Worm (Caenorhabditis elegans) whole organism, late embryonic: ENCODE data around the gene bmk-1.

Experiments
- C38D4.7 ChIP-seq: fragments of 200-800 bp; sonication (Bioruptor generic); optimal IDR thresholded peaks from 2 replicates; lab custom pipeline; 2018; ENCODE audit warnings: mild to moderate bottlenecking, missing genetic modification characterization, moderate library complexity, missing compliant biosample characterization
- K02D7.2 ChIP-seq: sonication (generic microtip); optimal IDR thresholded peaks from 2 replicates; lab custom pipeline; 2017; ENCODE audit warnings: mild to moderate bottlenecking, missing genetic modification characterization, missing compliant biosample characterization
- K09A11.1 ChIP-seq: sonication (generic microtip); optimal IDR thresholded peaks from 2 replicates; lab custom pipeline; 2017; ENCODE audit warnings: antibody characterized with exemption, mild to moderate bottlenecking, missing genetic modification characterization, missing compliant biosample characterization; ENCODE audit not compliant: insufficient read depth
- ahr-1 ChIP-seq: sonication (generic microtip); optimal IDR thresholded peaks from 2 replicates; lab custom pipeline; 2016; ENCODE audit warnings: missing genetic modification characterization, missing compliant biosample characterization
- ceh-14 ChIP-seq: sonication (generic microtip); optimal IDR thresholded peaks from 2 replicates; lab custom pipeline; 2016; ENCODE audit warnings: missing genotype, missing genetic modification characterization, missing compliant biosample characterization
- ceh-18 ChIP-seq: sonication (generic microtip); optimal IDR thresholded peaks from 2 replicates; lab custom pipeline; 2016; ENCODE audit warnings: missing genetic modification characterization, missing compliant biosample characterization
- ceh-19 ChIP-seq: fragments of 200-800 bp; sonication (Bioruptor generic); optimal IDR thresholded peaks from 2 replicates; lab custom pipeline; 2018; ENCODE audit warnings: mild to moderate bottlenecking, missing genetic modification characterization, missing compliant biosample characterization
- ceh-22 ChIP-seq: sonication (generic microtip); optimal IDR thresholded peaks from 2 replicates; lab custom pipeline; 2017; ENCODE audit warnings: missing biosample characterization, missing genetic modification characterization
- ceh-24 ChIP-seq: sonication (generic microtip); optimal IDR thresholded peaks from 2 replicates; lab custom pipeline; 2016; ENCODE audit warnings: mild to moderate bottlenecking, missing genetic modification characterization, missing compliant biosample characterization
- ceh-34 ChIP-seq: sonication (generic microtip); optimal IDR thresholded peaks from 2 replicates; lab custom pipeline; 2016; ENCODE audit warnings: mild to moderate bottlenecking, missing genetic modification characterization, missing compliant biosample characterization
- ceh-45 ChIP-seq: fragments of 200-800 bp; sonication (Bioruptor generic); IDR thresholded peaks from 2 replicates; pipeline ENCODE4 v1.3.6; 2022; ENCODE audit warnings: missing genetic modification reagents, missing genetic modification characterization, missing compliant biosample characterization
- ceh-6 ChIP-seq: fragments of 200-800 bp; sonication (Bioruptor generic); optimal IDR thresholded peaks from 2 replicates; lab custom pipeline; 2018; ENCODE audit warnings: mild to moderate bottlenecking, missing genetic modification characterization, missing compliant biosample characterization
- ceh-9 ChIP-seq: sonication (generic microtip); optimal IDR thresholded peaks from 2 replicates; lab custom pipeline; 2016; ENCODE audit warnings: mild to moderate bottlenecking, missing genetic modification characterization, inconsistent platforms, missing compliant biosample characterization
- dmd-4 ChIP-seq: sonication (generic microtip); optimal IDR thresholded peaks from 2 replicates; lab custom pipeline; 2016; ENCODE audit warnings: borderline replicate concordance, missing genetic modification characterization, missing compliant biosample characterization
- dve-1 ChIP-seq: sonication (generic microtip); optimal IDR thresholded peaks from 2 replicates; lab custom pipeline; 2017; ENCODE audit warnings: antibody characterized with exemption, mild to moderate bottlenecking, missing genetic modification characterization, missing compliant biosample characterization
- elt-2 ChIP-seq: sonication (generic microtip); optimal IDR thresholded peaks from 2 replicates; lab custom pipeline; 2016; ENCODE audit warnings: missing genetic modification reagents, missing genetic modification characterization, missing compliant biosample characterization
- elt-4 ChIP-seq: sonication (generic microtip); optimal IDR thresholded peaks from 2 replicates; lab custom pipeline; 2016; ENCODE audit warnings: missing genetic modification characterization, missing compliant biosample characterization
- ets-4 ChIP-seq: sonication (generic microtip); optimal IDR thresholded peaks from 2 replicates; lab custom pipeline; 2016; ENCODE audit warnings: missing genetic modification characterization, missing compliant biosample characterization
- eyg-1 ChIP-seq: sonication (generic microtip); optimal IDR thresholded peaks from 2 replicates; lab custom pipeline; 2016; ENCODE audit warnings: missing genotype, missing genetic modification characterization, missing compliant biosample characterization
- fkh-10 ChIP-seq: fragments of 150-350 bp; optimal IDR thresholded peaks from 2 replicates; lab custom pipeline; 2014; ENCODE audit warnings: missing biosample characterization, missing genetic modification reagents, missing genetic modification characterization
- fkh-6 ChIP-seq: sonication (generic microtip); optimal IDR thresholded peaks from 2 replicates; lab custom pipeline; 2016; ENCODE audit warnings: missing genetic modification characterization, missing compliant biosample characterization
- hlh-13 ChIP-seq: fragments of 200-800 bp; sonication (Bioruptor generic); optimal IDR thresholded peaks from 2 replicates; lab custom pipeline; 2018; ENCODE audit warnings: mild to moderate bottlenecking, missing genetic modification characterization, missing compliant biosample characterization
- hlh-6 ChIP-seq: sonication (generic microtip); optimal IDR thresholded peaks from 2 replicates; lab custom pipeline; 2016; ENCODE audit warnings: missing genotype, missing genetic modification characterization, missing compliant biosample characterization
- lin-11 ChIP-seq: fragments of 200-800 bp; sonication (Bioruptor generic); optimal IDR thresholded peaks from 2 replicates; lab custom pipeline; 2018; ENCODE audit warnings: mild to moderate bottlenecking, missing genetic modification characterization, missing compliant biosample characterization
- mec-3 ChIP-seq: sonication (generic microtip); optimal IDR thresholded peaks from 2 replicates; lab custom pipeline; 2016; ENCODE audit warnings: borderline replicate concordance, missing genetic modification characterization, missing compliant biosample characterization
- nfya-1 ChIP-seq: sonication (generic microtip); optimal IDR thresholded peaks from 2 replicates; lab custom pipeline; 2017; ENCODE audit warnings: missing genetic modification characterization, mild to moderate bottlenecking, missing compliant biosample characterization, antibody characterized with exemption, moderate library complexity
- nhr-232 ChIP-seq: sonication (generic microtip); optimal IDR thresholded peaks from 2 replicates; lab custom pipeline; 2016; ENCODE audit warnings: missing genetic modification characterization, missing compliant biosample characterization
- npax-4 ChIP-seq: sonication (generic microtip); optimal IDR thresholded peaks from 2 replicates; lab custom pipeline; 2016; ENCODE audit warnings: missing genetic modification characterization, missing compliant biosample characterization
- odd-2 ChIP-seq: sonication (generic microtip); optimal IDR thresholded peaks from 2 replicates; lab custom pipeline; 2017; ENCODE audit warnings: antibody characterized with exemption, mild to moderate bottlenecking, missing genetic modification characterization, missing compliant biosample characterization
- pax-1 ChIP-seq: fragments of 150-350 bp; optimal IDR thresholded peaks from 2 replicates; lab custom pipeline; 2014; ENCODE audit warnings: missing biosample characterization, missing genetic modification characterization
- pqm-1 ChIP-seq: sonication (generic microtip); optimal IDR thresholded peaks from 2 replicates; lab custom pipeline; 2016; ENCODE audit warnings: missing genetic modification characterization, missing compliant biosample characterization
- sdc-2 ChIP-seq: sonication (generic microtip); optimal IDR thresholded peaks from 2 replicates; lab custom pipeline; 2016; ENCODE audit warnings: missing genotype, missing genetic modification characterization, missing compliant biosample characterization
- sox-2 ChIP-seq: fragments of 200-800 bp; sonication (Bioruptor generic); IDR thresholded peaks from 2 replicates; pipeline ENCODE4 v1.3.6; 2022; ENCODE audit warnings: missing genetic modification reagents, missing genetic modification characterization, missing compliant biosample characterization
- sox-4 ChIP-seq: sonication (generic microtip); optimal IDR thresholded peaks from 2 replicates; lab custom pipeline; 2017; ENCODE audit warnings: mild to moderate bottlenecking, missing genetic modification characterization, inconsistent platforms, missing compliant biosample characterization
- syd-9 ChIP-seq: sonication (generic microtip); optimal IDR thresholded peaks from 2 replicates; lab custom pipeline; 2016; ENCODE audit warnings: mild to moderate bottlenecking, missing genetic modification characterization, moderate library complexity, missing compliant biosample characterization
- tbx-2 ChIP-seq: sonication (generic microtip); optimal IDR thresholded peaks from 2 replicates; lab custom pipeline; 2016; ENCODE audit warnings: missing genetic modification characterization, missing compliant biosample characterization
- unc-3 ChIP-seq, 2 experiments: fragments of 200-800 bp in 1 of 2; sonication (Bioruptor generic) in 1 of 2; sonication (generic microtip) in 1 of 2; conservative IDR thresholded peaks in 1 of 2; optimal IDR thresholded peaks in 1 of 2; 2 replicates each; pipeline versions ENCODE4 v1.3.6 to Lab custom; 2016 to 2022; ENCODE audit warnings: missing compliant biosample characterization in 2 of 2, missing genetic modification characterization in 2 of 2, missing genetic modification reagents in 1 of 2
- unc-42 ChIP-seq: sonication (generic microtip); optimal IDR thresholded peaks from 2 replicates; lab custom pipeline; 2016; ENCODE audit warnings: missing genotype, missing genetic modification characterization, missing compliant biosample characterization
- unc-86 ChIP-seq: sonication (generic microtip); optimal IDR thresholded peaks from 2 replicates; lab custom pipeline; 2016; ENCODE audit warnings: missing genetic modification characterization, missing compliant biosample characterization

Gene bmk-1

DNA sequence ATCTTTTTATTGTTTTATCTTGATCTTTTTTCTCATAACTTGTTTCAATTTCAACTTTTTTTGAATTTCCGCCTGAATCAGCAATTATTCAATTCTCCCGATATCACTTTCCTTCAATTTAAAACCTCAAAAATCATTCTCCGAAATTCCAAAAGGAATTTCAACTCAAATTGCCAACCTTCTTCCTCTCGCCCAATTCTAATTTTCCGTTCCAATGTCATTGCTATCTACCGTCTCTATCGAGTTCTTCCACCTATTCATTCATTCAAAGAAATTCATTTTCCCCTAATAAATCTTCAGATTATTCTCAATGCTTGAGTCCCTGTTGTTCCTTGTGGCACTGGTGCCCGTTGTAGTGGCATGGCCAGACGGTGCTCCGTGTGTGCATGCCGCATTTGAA is 15.9 kb downstream of the bmk-1 start, which contains the start of gene F23B12.4:
Gene F23B12.4, plus strand, starts transcription at position 301 of the 400 bp plus-strand sequence.
- TF ChIP-seq pqm-1: no peak
- no peak for TF ChIP-seq sdc-2
- no peak for TF ChIP-seq ets-4
- no peak for TF ChIP-seq elt-4 (tag; lab: Kevin White, UChicago)
- TF ChIP-seq sox-2 (GFP tag; lab: Robert Waterston, UW): no peak
- no peak for TF ChIP-seq unc-3 (GFP tag; conservative IDR thresholded peaks at IDR 0.05; lab: Robert Waterston, UW)
- TF ChIP-seq unc-3 (tag; optimal IDR thresholded peaks at IDR 0.05; lab: Kevin White, UChicago): no peak
- TF ChIP-seq ceh-24 (tag; lab: Kevin White, UChicago): no peak
- TF ChIP-seq unc-86: no peak
- no peak for TF ChIP-seq ceh-9 (tag; lab: Kevin White, UChicago)
- no peak for TF ChIP-seq fkh-10 (GFP tag; lab: Kevin White, UChicago)
- TF ChIP-seq tbx-2: no peak
- TF ChIP-seq dve-1 (tag; lab: Kevin White, UChicago): no peak
- no peak for TF ChIP-seq nhr-232 (tag; lab: Kevin White, UChicago)
- TF ChIP-seq odd-2 (tag; lab: Kevin White, UChicago): no peak
- no peak for TF ChIP-seq npax-4 (tag; lab: Kevin White, UChicago)
- no peak for TF ChIP-seq pax-1 (tag; lab: Kevin White, UChicago)

DNA sequence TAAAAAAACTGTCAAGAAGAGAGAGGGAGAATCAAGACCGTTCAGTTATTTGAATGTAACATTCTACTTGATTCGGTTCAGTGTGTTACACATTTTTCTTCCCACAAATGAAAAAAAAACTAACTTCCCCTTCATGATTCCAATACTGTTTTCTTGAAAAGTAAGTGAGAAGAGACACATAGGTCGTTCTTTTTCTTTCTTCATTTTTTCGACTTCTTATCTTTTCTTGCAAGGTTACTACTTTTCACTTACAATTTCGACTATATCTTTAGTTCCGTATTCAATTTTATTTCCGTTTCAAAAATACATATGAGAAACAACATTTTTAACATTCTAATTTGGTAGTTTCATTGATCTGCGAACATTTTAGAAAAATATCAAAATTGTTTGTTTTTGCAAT is 17.5 kb downstream of the bmk-1 start:
- TF ChIP-seq ceh-34 (tag; lab: Kevin White, UChicago) (no peak), fkh-6 (tag; lab: Kevin White, UChicago) (no peak), K09A11.1 (tag; lab: Kevin White, UChicago) (no peak), K02D7.2 (tag; lab: Kevin White, UChicago) (no peak), ceh-14 (no peak)

DNA sequence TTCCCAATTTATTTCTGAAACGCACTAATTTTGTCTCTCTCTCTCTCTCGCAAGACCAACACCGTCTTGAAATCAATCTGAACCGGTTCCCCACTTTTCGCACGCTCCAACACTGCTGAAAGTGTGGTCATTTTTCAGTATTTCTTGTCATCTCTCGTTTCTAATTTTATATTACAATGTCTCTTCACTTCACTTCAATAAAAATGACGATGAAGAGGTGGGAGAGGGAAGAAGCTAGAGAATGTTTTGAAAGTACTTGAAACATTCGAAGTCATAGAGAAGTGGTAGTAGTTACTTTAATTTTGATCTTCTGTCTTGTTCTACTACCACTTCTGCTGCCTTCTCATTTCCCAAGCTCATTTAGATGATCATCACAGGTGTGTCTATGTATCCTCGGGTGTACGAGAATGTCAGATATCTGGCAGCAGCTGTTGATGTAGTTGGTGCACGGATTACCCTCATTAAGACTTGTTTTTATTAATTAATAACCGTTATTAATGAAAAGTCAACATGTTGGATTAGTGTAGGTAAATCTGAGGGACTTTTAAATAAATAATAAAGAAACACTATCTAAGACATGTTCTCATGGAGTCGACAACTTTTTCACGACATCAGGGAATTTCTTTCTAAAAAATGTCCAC is 18.6 kb downstream of the bmk-1 start:
- no peak for TF ChIP-seq mec-3
- TF ChIP-seq ahr-1 (tag; lab: Kevin White, UChicago): no peak
- TF ChIP-seq dmd-4: no peak
- TF ChIP-seq sox-2 (GFP tag; lab: Robert Waterston, UW): no peak
- TF ChIP-seq lin-11: no peak
- no peak for TF ChIP-seq nfya-1 (tag; lab: Kevin White, UChicago)
- no peak for TF ChIP-seq odd-2 (tag; lab: Kevin White, UChicago)
- TF ChIP-seq nhr-232 (tag; lab: Kevin White, UChicago): no peak
- no peak for TF ChIP-seq sox-4
- no peak for TF ChIP-seq unc-42 (tag; lab: Kevin White, UChicago)
- no peak for TF ChIP-seq hlh-6
- no peak for TF ChIP-seq C38D4.7 (GFP tag; lab: Kevin White, UChicago)
- no peak for TF ChIP-seq ceh-22
- TF ChIP-seq ceh-45: no peak
- TF ChIP-seq ceh-9 (tag; lab: Kevin White, UChicago): no peak

DNA sequence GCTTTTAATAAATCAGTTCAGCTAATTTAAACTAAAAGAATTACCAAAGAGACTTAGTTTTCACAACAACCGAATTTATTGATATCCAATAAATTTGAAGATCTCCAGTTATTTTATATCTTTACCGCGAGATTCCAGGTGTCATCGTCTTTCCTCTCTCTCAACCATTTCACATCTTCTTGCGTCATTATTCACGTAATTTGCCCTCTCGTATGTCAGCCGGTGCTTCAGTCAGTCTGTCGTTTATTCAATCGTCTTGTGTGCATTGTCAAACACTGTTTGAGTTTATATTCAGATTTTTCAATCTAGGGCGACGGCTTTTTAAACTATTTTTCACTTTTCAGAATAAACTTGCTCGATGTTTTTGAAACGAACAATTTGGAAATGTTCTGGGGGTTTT is 19.4 kb downstream of the bmk-1 start:
- no peak for TF ChIP-seq ceh-6
- no peak for TF ChIP-seq syd-9 (tag; lab: Kevin White, UChicago)
- TF ChIP-seq fkh-10 (GFP tag; lab: Kevin White, UChicago): no peak
- TF ChIP-seq, all 69 proteins: peak for 0

DNA sequence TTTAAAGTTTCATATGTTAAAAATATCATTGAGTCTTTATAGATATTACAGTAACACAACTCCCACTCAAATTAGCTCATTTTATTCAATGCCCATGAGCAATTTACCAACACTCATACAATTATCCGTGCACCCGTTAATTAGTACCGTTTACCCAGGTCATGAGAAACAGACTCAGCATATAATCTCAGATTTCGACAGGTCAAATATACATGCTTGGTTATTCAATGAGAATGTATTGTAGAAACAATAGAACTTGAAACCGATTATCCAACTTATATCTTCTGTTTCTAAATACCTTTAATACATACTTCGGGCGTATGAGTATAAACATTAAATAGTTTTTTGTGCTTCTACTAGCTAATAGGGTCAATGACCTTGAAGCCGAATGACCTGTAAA is 20.6 kb downstream of the bmk-1 start:
- TF ChIP-seq dmd-4 (no peak), hlh-13 (GFP tag; lab: Kevin White, UChicago) (no peak), eyg-1 (tag; lab: Kevin White, UChicago) (no peak), ceh-24 (tag; lab: Kevin White, UChicago) (no peak), ceh-18 (tag; lab: Kevin White, UChicago) (no peak), C38D4.7 (GFP tag; lab: Kevin White, UChicago) (no peak), ceh-6 (no peak), elt-2 (tag; lab: Kevin White, UChicago) (no peak), ceh-19 (GFP tag; lab: Kevin White, UChicago) (no peak), npax-4 (tag; lab: Kevin White, UChicago) (no peak)
